Worm (Caenorhabditis elegans): Measurements from ENCODE around the gene comt-5.
"Not testable (repeated sequence)": the region's sequence is repeated elsewhere in the genome, so short reads cannot be mapped to it uniquely, and the experiment has no call there.

ce11 chrV:2090321-2090720, 36.9 kb upstream of the comt-5 start, which contains the start of gene ztf-28:
- TF ChIP-seq unc-39, ceh-28, snpc-4, lsy-12, fkh-2, elt-3, hmg-11, zag-1, nhr-237, egl-27 (tag; optimal IDR thresholded peaks at IDR 0.05): not testable (repeated sequence)
